Worm (Caenorhabditis elegans): Measurements from ENCODE around the gene F01F1.15.

- TF ChIP-seq klf-2 (GFP tag; conservative IDR thresholded peaks at IDR 0.05) (no peak), med-1 (GFP tag; optimal IDR thresholded peaks at IDR 0.05; ENCODE audit: insufficient read depth) (no peak), ref-1 (GFP tag; conservative IDR thresholded peaks at IDR 0.05) (no peak), tab-1 (GFP tag; IDR thresholded peaks at IDR 0.05) (no peak)
Observed at ce11 chrIII:5836816-5837215, 32.5 kb downstream of the F01F1.15 start, which contains the start of gene W04D12.1.
